Worm (Caenorhabditis elegans) whole organism, late embryonic: ENCODE measurements around the gene F35A5.5.

Experiments
- C08G9.2 ChIP-seq: sonication (generic microtip); optimal IDR thresholded peaks from 2 replicates; lab custom pipeline; 2016; ENCODE audit warnings: mild to moderate bottlenecking, missing genetic modification characterization, moderate library complexity, missing compliant biosample characterization
- F13H6.1 ChIP-seq: sonication (generic microtip); optimal IDR thresholded peaks from 2 replicates; lab custom pipeline; 2016; ENCODE audit warnings: missing genetic modification characterization, missing compliant biosample characterization
- K02D7.2 ChIP-seq: sonication (generic microtip); optimal IDR thresholded peaks from 2 replicates; lab custom pipeline; 2017; ENCODE audit warnings: mild to moderate bottlenecking, missing genetic modification characterization, missing compliant biosample characterization
- K09A11.1 ChIP-seq: sonication (generic microtip); optimal IDR thresholded peaks from 2 replicates; lab custom pipeline; 2017; ENCODE audit warnings: antibody characterized with exemption, mild to moderate bottlenecking, missing genetic modification characterization, missing compliant biosample characterization; ENCODE audit not compliant: insufficient read depth
- T23F11.4 ChIP-seq: fragments of 200-800 bp; sonication (Bioruptor generic); optimal IDR thresholded peaks from 2 replicates; lab custom pipeline; 2018; ENCODE audit warnings: mild to moderate bottlenecking, missing genetic modification characterization, missing compliant biosample characterization
- Y22D7AL.16 ChIP-seq: sonication (generic microtip); optimal IDR thresholded peaks from 2 replicates; lab custom pipeline; 2016; ENCODE audit warnings: missing genetic modification characterization, missing compliant biosample characterization
- ahr-1 ChIP-seq: sonication (generic microtip); optimal IDR thresholded peaks from 2 replicates; lab custom pipeline; 2016; ENCODE audit warnings: missing genetic modification characterization, missing compliant biosample characterization
- ama-1 ChIP-seq: fragments of 150-350 bp; optimal IDR thresholded peaks from 2 replicates; lab custom pipeline; 2014
- ceh-14 ChIP-seq: sonication (generic microtip); optimal IDR thresholded peaks from 2 replicates; lab custom pipeline; 2016; ENCODE audit warnings: missing genotype, missing genetic modification characterization, missing compliant biosample characterization
- ceh-18 ChIP-seq: sonication (generic microtip); optimal IDR thresholded peaks from 2 replicates; lab custom pipeline; 2016; ENCODE audit warnings: missing genetic modification characterization, missing compliant biosample characterization
- ceh-22 ChIP-seq: sonication (generic microtip); optimal IDR thresholded peaks from 2 replicates; lab custom pipeline; 2017; ENCODE audit warnings: missing biosample characterization, missing genetic modification characterization
- ceh-30 ChIP-seq: fragments of 150-350 bp; optimal IDR thresholded peaks from 2 replicates; lab custom pipeline; 2014; ENCODE audit warnings: missing biosample characterization, missing genetic modification characterization
- ceh-31 ChIP-seq: sonication (generic microtip); optimal IDR thresholded peaks from 2 replicates; lab custom pipeline; 2016; ENCODE audit warnings: missing genetic modification characterization, missing compliant biosample characterization
- ceh-45 ChIP-seq: fragments of 200-800 bp; sonication (Bioruptor generic); IDR thresholded peaks from 2 replicates; pipeline ENCODE4 v1.3.6; 2022; ENCODE audit warnings: missing genetic modification reagents, missing genetic modification characterization, missing compliant biosample characterization
- ceh-48 ChIP-seq: sonication (generic microtip); optimal IDR thresholded peaks from 2 replicates; lab custom pipeline; 2016; ENCODE audit warnings: missing genetic modification characterization, inconsistent platforms, missing compliant biosample characterization
- ceh-9 ChIP-seq: sonication (generic microtip); optimal IDR thresholded peaks from 2 replicates; lab custom pipeline; 2016; ENCODE audit warnings: mild to moderate bottlenecking, missing genetic modification characterization, inconsistent platforms, missing compliant biosample characterization
- che-1 ChIP-seq: sonication (generic microtip); optimal IDR thresholded peaks from 2 replicates; lab custom pipeline; 2016; ENCODE audit warnings: mild to moderate bottlenecking, missing genetic modification characterization, missing compliant biosample characterization
- elt-2 ChIP-seq: sonication (generic microtip); optimal IDR thresholded peaks from 2 replicates; lab custom pipeline; 2016; ENCODE audit warnings: missing genetic modification reagents, missing genetic modification characterization, missing compliant biosample characterization
- elt-4 ChIP-seq: sonication (generic microtip); optimal IDR thresholded peaks from 2 replicates; lab custom pipeline; 2016; ENCODE audit warnings: missing genetic modification characterization, missing compliant biosample characterization
- fax-1 ChIP-seq: sonication (generic microtip); optimal IDR thresholded peaks from 2 replicates; lab custom pipeline; 2016; ENCODE audit warnings: missing genotype, missing genetic modification characterization, missing compliant biosample characterization
- fkh-10 ChIP-seq: fragments of 150-350 bp; optimal IDR thresholded peaks from 2 replicates; lab custom pipeline; 2014; ENCODE audit warnings: missing biosample characterization, missing genetic modification reagents, missing genetic modification characterization
- fkh-6 ChIP-seq: sonication (generic microtip); optimal IDR thresholded peaks from 2 replicates; lab custom pipeline; 2016; ENCODE audit warnings: missing genetic modification characterization, missing compliant biosample characterization
- hlh-30 ChIP-seq: sonication (generic microtip); optimal IDR thresholded peaks from 2 replicates; lab custom pipeline; 2017; ENCODE audit warnings: antibody characterized with exemption, missing genetic modification characterization, missing compliant biosample characterization; ENCODE audit not compliant: insufficient read depth
- hlh-6 ChIP-seq: sonication (generic microtip); optimal IDR thresholded peaks from 2 replicates; lab custom pipeline; 2016; ENCODE audit warnings: missing genotype, missing genetic modification characterization, missing compliant biosample characterization
- lim-6 ChIP-seq: sonication (generic microtip); optimal IDR thresholded peaks from 2 replicates; lab custom pipeline; 2016; ENCODE audit warnings: missing genetic modification characterization, missing compliant biosample characterization
- lin-11 ChIP-seq: fragments of 200-800 bp; sonication (Bioruptor generic); optimal IDR thresholded peaks from 2 replicates; lab custom pipeline; 2018; ENCODE audit warnings: mild to moderate bottlenecking, missing genetic modification characterization, missing compliant biosample characterization
- madf-2 ChIP-seq: sonication (generic microtip); optimal IDR thresholded peaks from 2 replicates; lab custom pipeline; 2017; ENCODE audit warnings: missing genetic modification characterization, missing compliant biosample characterization
- mec-3 ChIP-seq: sonication (generic microtip); optimal IDR thresholded peaks from 2 replicates; lab custom pipeline; 2016; ENCODE audit warnings: borderline replicate concordance, missing genetic modification characterization, missing compliant biosample characterization
- nhr-232 ChIP-seq: sonication (generic microtip); optimal IDR thresholded peaks from 2 replicates; lab custom pipeline; 2016; ENCODE audit warnings: missing genetic modification characterization, missing compliant biosample characterization
- pat-9 ChIP-seq: fragments of 200-800 bp; sonication (Bioruptor generic); optimal IDR thresholded peaks from 2 replicates; lab custom pipeline; 2018; ENCODE audit warnings: mild to moderate bottlenecking, missing genetic modification characterization, moderate library complexity, missing compliant biosample characterization
- pha-2 ChIP-seq: sonication (generic microtip); optimal IDR thresholded peaks from 2 replicates; lab custom pipeline; 2017; ENCODE audit warnings: mild to moderate bottlenecking, missing genetic modification characterization, missing compliant biosample characterization
- pqm-1 ChIP-seq: sonication (generic microtip); optimal IDR thresholded peaks from 2 replicates; lab custom pipeline; 2016; ENCODE audit warnings: missing genetic modification characterization, missing compliant biosample characterization
- pros-1 ChIP-seq: fragments of 150-350 bp; optimal IDR thresholded peaks from 2 replicates; lab custom pipeline; 2014; ENCODE audit warnings: missing biosample characterization, missing genetic modification reagents, missing genetic modification characterization
- ref-2 ChIP-seq: sonication (generic microtip); optimal IDR thresholded peaks from 2 replicates; lab custom pipeline; 2016; ENCODE audit warnings: missing genetic modification characterization, missing compliant biosample characterization
- rnt-1 ChIP-seq: sonication (generic microtip); optimal IDR thresholded peaks from 2 replicates; lab custom pipeline; 2016; ENCODE audit warnings: missing genetic modification characterization, missing compliant biosample characterization
- sox-2 ChIP-seq: fragments of 200-800 bp; sonication (Bioruptor generic); IDR thresholded peaks from 2 replicates; pipeline ENCODE4 v1.3.6; 2022; ENCODE audit warnings: missing genetic modification reagents, missing genetic modification characterization, missing compliant biosample characterization
- sox-4 ChIP-seq: sonication (generic microtip); optimal IDR thresholded peaks from 2 replicates; lab custom pipeline; 2017; ENCODE audit warnings: mild to moderate bottlenecking, missing genetic modification characterization, inconsistent platforms, missing compliant biosample characterization
- tbx-2 ChIP-seq: sonication (generic microtip); optimal IDR thresholded peaks from 2 replicates; lab custom pipeline; 2016; ENCODE audit warnings: missing genetic modification characterization, missing compliant biosample characterization
- tbx-7 ChIP-seq: sonication (generic microtip); optimal IDR thresholded peaks from 2 replicates; lab custom pipeline; 2016; ENCODE audit warnings: missing genotype, missing genetic modification characterization, missing compliant biosample characterization
- ttx-3 ChIP-seq: sonication (generic microtip); optimal IDR thresholded peaks from 2 replicates; lab custom pipeline; 2016; ENCODE audit warnings: missing genetic modification reagents, missing genetic modification characterization, missing compliant biosample characterization
- unc-3 ChIP-seq, 2 experiments: fragments of 200-800 bp in 1 of 2; sonication (Bioruptor generic) in 1 of 2; sonication (generic microtip) in 1 of 2; conservative IDR thresholded peaks in 1 of 2; optimal IDR thresholded peaks in 1 of 2; 2 replicates each; pipeline versions ENCODE4 v1.3.6 to Lab custom; 2016 to 2022; ENCODE audit warnings: missing compliant biosample characterization in 2 of 2, missing genetic modification characterization in 2 of 2, missing genetic modification reagents in 1 of 2
- unc-86 ChIP-seq: sonication (generic microtip); optimal IDR thresholded peaks from 2 replicates; lab custom pipeline; 2016; ENCODE audit warnings: missing genetic modification characterization, missing compliant biosample characterization

The F35A5.5 gene

ce11 chrX:3819697-3820096, 24.2 kb upstream of the F35A5.5 start:
- no peak for TF ChIP-seq ceh-18 (tag; lab: Kevin White, UChicago)
- TF ChIP-seq pha-2 (tag; lab: Kevin White, UChicago): no peak
- no peak for TF ChIP-seq ceh-45 (GFP tag; lab: Robert Waterston, UW)
- no peak for TF ChIP-seq lim-6
- no peak for TF ChIP-seq ref-2 (tag; lab: Kevin White, UChicago)
- no peak for TF ChIP-seq ceh-31 (tag; lab: Kevin White, UChicago)
- no peak for TF ChIP-seq ttx-3
- no peak for TF ChIP-seq T23F11.4 (GFP tag; lab: Kevin White, UChicago)
- TF ChIP-seq tbx-2 (tag; lab: Kevin White, UChicago): no peak
- no peak for TF ChIP-seq che-1
- TF ChIP-seq, all 69 proteins: peak for 0

- TF ChIP-seq hlh-30 (tag; lab: Kevin White, UChicago) (no peak), unc-86 (tag; lab: Kevin White, UChicago) (no peak), ceh-18 (tag; lab: Kevin White, UChicago) (no peak), ceh-22 (no peak), tbx-2 (tag; lab: Kevin White, UChicago) (no peak), elt-2 (no peak), ref-2 (tag; lab: Kevin White, UChicago) (no peak), tbx-7 (tag; lab: Kevin White, UChicago) (no peak), Y22D7AL.16 (tag; lab: Kevin White, UChicago) (no peak), K09A11.1 (tag; lab: Kevin White, UChicago) (no peak), ama-1 (no peak)
Observed at ce11 chrX:3818856-3819524, 23.4 kb upstream of the F35A5.5 start.

DNA sequence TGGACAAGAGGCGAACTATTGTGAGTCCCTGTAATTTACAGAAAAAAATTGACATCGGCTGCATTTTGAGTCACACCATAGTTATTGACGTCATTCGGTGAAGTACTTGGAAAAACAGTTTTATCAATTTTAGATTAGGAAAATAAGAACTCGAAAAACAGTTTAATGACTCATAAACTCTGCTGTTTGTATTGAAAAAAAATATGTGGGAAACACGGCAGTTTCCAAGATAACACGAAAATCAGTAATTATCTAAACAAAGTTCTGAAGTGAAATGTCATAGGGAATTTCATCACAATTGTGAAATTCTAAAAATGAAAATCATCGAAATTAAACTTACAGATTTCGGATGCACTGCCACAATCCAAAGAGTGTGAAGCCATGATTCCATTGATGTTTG, 19.3 kb upstream of the F35A5.5 start:
- TF ChIP-seq lim-6: no peak
- no peak for TF ChIP-seq fkh-10 (GFP tag; lab: Kevin White, UChicago)
- no peak for TF ChIP-seq elt-4 (tag; lab: Kevin White, UChicago)
- TF ChIP-seq tbx-7 (tag; lab: Kevin White, UChicago): no peak
- TF ChIP-seq ceh-9 (tag; lab: Kevin White, UChicago): no peak
- no peak for TF ChIP-seq unc-3 (GFP tag; conservative IDR thresholded peaks at IDR 0.05; lab: Robert Waterston, UW)
- TF ChIP-seq unc-3 (tag; optimal IDR thresholded peaks at IDR 0.05; lab: Kevin White, UChicago): no peak
- no peak for TF ChIP-seq lin-11
- TF ChIP-seq F13H6.1 (tag; lab: Kevin White, UChicago): no peak
- no peak for TF ChIP-seq ttx-3
- no peak for TF ChIP-seq nhr-232 (tag; lab: Kevin White, UChicago)
- TF ChIP-seq pros-1 (tag; lab: Kevin White, UChicago): no peak
- TF ChIP-seq pha-2 (tag; lab: Kevin White, UChicago): no peak
- TF ChIP-seq T23F11.4 (GFP tag; lab: Kevin White, UChicago): no peak
- TF ChIP-seq elt-2: no peak
- TF ChIP-seq ceh-48 (tag; lab: Kevin White, UChicago): no peak
- no peak for TF ChIP-seq ref-2 (tag; lab: Kevin White, UChicago)
- TF ChIP-seq sox-2: no peak
- no peak for TF ChIP-seq hlh-6
- no peak for TF ChIP-seq mec-3 (tag; lab: Kevin White, UChicago)
- no peak for TF ChIP-seq K02D7.2 (tag; lab: Kevin White, UChicago)

DNA sequence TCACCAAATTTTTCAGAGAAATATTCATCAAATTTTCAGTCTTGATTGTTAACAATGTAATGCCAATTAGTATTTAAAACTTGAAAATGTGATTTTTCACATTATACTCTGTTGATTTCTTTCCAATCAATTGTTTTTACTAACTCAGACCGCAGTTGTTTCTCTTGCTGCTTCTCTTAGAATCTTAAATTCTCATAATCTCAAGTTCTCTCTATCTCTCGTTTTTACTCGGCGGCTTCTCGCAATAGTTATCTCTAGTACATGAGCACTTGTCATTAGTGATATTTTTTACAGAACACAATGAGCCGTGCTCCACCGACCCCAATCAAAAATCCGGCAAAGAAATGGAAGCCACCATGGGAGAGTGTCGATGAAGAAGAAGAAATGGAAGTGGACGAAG, 11.6 kb upstream of the F35A5.5 start, which contains the start of gene F35A5.1:
Gene F35A5.1, plus strand, starts transcription at position 301 of the 400 bp plus-strand sequence.
- TF ChIP-seq lin-11: no peak
- no peak for TF ChIP-seq Y22D7AL.16 (tag; lab: Kevin White, UChicago)
- TF ChIP-seq rnt-1 (tag; lab: Kevin White, UChicago): no peak

DNA sequence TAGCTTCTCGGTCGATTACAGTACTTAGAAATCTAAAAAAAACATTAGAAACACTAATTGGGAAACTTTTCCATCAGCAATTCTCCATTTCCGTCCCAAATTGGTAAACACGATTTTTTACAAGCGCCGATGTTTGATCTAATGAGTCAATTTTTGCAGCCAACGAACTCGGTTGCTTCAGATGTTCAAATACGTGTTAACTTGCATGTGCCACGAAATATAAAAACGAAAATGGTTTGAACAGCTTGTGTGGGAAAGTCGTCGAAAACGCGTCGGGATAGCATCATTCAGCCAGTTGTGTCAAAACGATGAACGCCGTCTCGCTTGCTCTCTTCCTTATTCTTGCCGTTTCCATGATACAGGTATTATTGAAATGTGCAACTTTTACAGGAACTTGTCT, 9.3 kb upstream of the F35A5.5 start, which contains the start of gene F35A5.2:
Gene F35A5.2, plus strand, starts transcription at position 301 of the 400 bp plus-strand sequence.
- TF ChIP-seq madf-2 (tag; lab: Kevin White, UChicago) (no peak), ahr-1 (tag; lab: Kevin White, UChicago) (no peak), ceh-14 (tag; lab: Kevin White, UChicago) (no peak), fax-1 (tag; lab: Kevin White, UChicago) (no peak), pat-9 (tag; lab: Kevin White, UChicago) (no peak), ceh-30 (tag; lab: Kevin White, UChicago) (no peak), sox-4 (tag; lab: Kevin White, UChicago) (no peak), C08G9.2 (tag; lab: Kevin White, UChicago) (no peak), fkh-6 (tag; lab: Kevin White, UChicago) (no peak), pqm-1 (tag; lab: Kevin White, UChicago) (no peak)
